Fruit fly (Drosophila melanogaster) whole organism, embryonic: ENCODE measurements around the gene Ak1.
A peak's percentile ranks its signal among the peaks of the same experiment; 100 is the strongest.

Experiments
- ATbp ChIP-seq: fragments of 200-800 bp; sonication (Bioruptor generic); optimal IDR thresholded peaks from 2 replicates; lab custom pipeline; 2017; ENCODE audit warnings: missing biosample characterization, mild to moderate bottlenecking, missing genetic modification characterization, missing genetic modification reagents
- Antp ChIP-seq: fragments of 200-800 bp; sonication (Bioruptor generic); optimal IDR thresholded peaks from 3 replicates; lab custom pipeline; 2016; ENCODE audit warnings: missing biosample characterization, missing genetic modification characterization
- Atf6 ChIP-seq: fragments of 200-800 bp; sonication (Bioruptor generic); IDR thresholded peaks from 2 replicates; pipeline ENCODE4 v1.3.6; 2022; ENCODE audit warnings: missing biosample characterization, missing genetic modification characterization
- BtbVII ChIP-seq: fragments of 200-800 bp; sonication (Bioruptor generic); optimal IDR thresholded peaks from 3 replicates; lab custom pipeline; 2017; ENCODE audit warnings: missing biosample characterization, mild to moderate bottlenecking, missing genetic modification characterization
- CG10321 ChIP-seq: fragments of 200-800 bp; sonication (Bioruptor generic); IDR thresholded peaks from 2 replicates; pipeline ENCODE4 v1.3.6; 2022; ENCODE audit warnings: missing biosample characterization, missing genetic modification characterization
- CG10366 ChIP-seq: fragments of 200-800 bp; sonication (Bioruptor generic); IDR thresholded peaks from 2 replicates; pipeline ENCODE4 v1.3.6; 2022; ENCODE audit warnings: missing biosample characterization, missing genetic modification characterization
- CG10979 ChIP-seq: fragments of 200-800 bp; sonication (Bioruptor generic); optimal IDR thresholded peaks from 2 replicates; lab custom pipeline; 2018; ENCODE audit warnings: missing biosample characterization, mild to moderate bottlenecking, missing genetic modification characterization, moderate library complexity
- CG11696 ChIP-seq: fragments of 200-800 bp; sonication (Bioruptor generic); IDR thresholded peaks from 2 replicates; pipeline ENCODE4 v1.3.6; 2022; ENCODE audit warnings: missing biosample characterization, missing genetic modification characterization
- CG14014 ChIP-seq: fragments of 200-800 bp; sonication (Bioruptor generic); IDR thresholded peaks from 2 replicates; pipeline ENCODE4 v1.3.6; 2022; ENCODE audit warnings: missing biosample characterization, missing genetic modification characterization
- CG14860 ChIP-seq: fragments of 200-800 bp; sonication (Bioruptor generic); IDR thresholded peaks from 3 replicates; pipeline ENCODE4 v1.3.6; 2022; ENCODE audit warnings: missing biosample characterization, missing genetic modification characterization; ENCODE audit not compliant: partially characterized antibody
- CG1602 ChIP-seq: fragments of 200-800 bp; sonication (Bioruptor generic); optimal IDR thresholded peaks from 3 replicates; lab custom pipeline; 2016; ENCODE audit warnings: missing biosample characterization, missing genetic modification characterization
- CG17359 ChIP-seq: fragments of 200-800 bp; sonication (Bioruptor generic); optimal IDR thresholded peaks from 3 replicates; lab custom pipeline; 2018; ENCODE audit warnings: missing biosample characterization, mild to moderate bottlenecking, missing genetic modification characterization, moderate library complexity
- CG1792 ChIP-seq: fragments of 200-800 bp; sonication (Bioruptor generic); optimal IDR thresholded peaks from 2 replicates; lab custom pipeline; 2016; ENCODE audit warnings: missing biosample characterization, missing genetic modification characterization
- CG2120 ChIP-seq: fragments of 200-800 bp; sonication (Bioruptor generic); optimal IDR thresholded peaks from 3 replicates; lab custom pipeline; 2016; ENCODE audit warnings: missing biosample characterization, missing genetic modification characterization
- CG2712 ChIP-seq: fragments of 200-800 bp; optimal IDR thresholded peaks from 3 replicates; lab custom pipeline; 2019; ENCODE audit warnings: missing biosample characterization, mild to moderate bottlenecking, missing genetic modification characterization, moderate library complexity
- CG31388 ChIP-seq: fragments of 200-800 bp; sonication (Bioruptor generic); optimal IDR thresholded peaks from 2 replicates; lab custom pipeline; 2016; ENCODE audit warnings: missing biosample characterization, missing genetic modification characterization
- CG34422 ChIP-seq: fragments of 200-800 bp; sonication (Bioruptor generic); IDR thresholded peaks from 3 replicates; pipeline ENCODE4 v1.3.6; 2022; ENCODE audit warnings: missing biosample characterization, missing genetic modification characterization
- CG7928 ChIP-seq: fragments of 200-800 bp; sonication (Bioruptor generic); optimal IDR thresholded peaks from 2 replicates; lab custom pipeline; 2017; ENCODE audit warnings: missing biosample characterization, mild to moderate bottlenecking, missing genetic modification characterization
- CG8290 ChIP-seq, 3 experiments: fragments of 200-800 bp; sonication (Bioruptor generic); optimal IDR thresholded peaks; 2 replicates each; lab custom pipeline; 2016 to 2019; ENCODE audit warnings: missing biosample characterization in 3 of 3, missing genetic modification characterization in 3 of 3, mild to moderate bottlenecking in 2 of 3, moderate library complexity in 1 of 3
- CG8924 ChIP-seq: fragments of 200-800 bp; optimal IDR thresholded peaks from 3 replicates; lab custom pipeline; 2019; ENCODE audit warnings: missing biosample characterization, mild to moderate bottlenecking, missing genetic modification characterization, moderate library complexity
- CoRest ChIP-seq: fragments of 200-800 bp; sonication (Bioruptor generic); optimal IDR thresholded peaks from 3 replicates; lab custom pipeline; 2018; ENCODE audit warnings: missing biosample characterization, mild to moderate bottlenecking, missing genetic modification characterization, moderate library complexity
- Drgx ChIP-seq: fragments of 200-800 bp; sonication (Bioruptor generic); IDR thresholded peaks from 2 replicates; pipeline ENCODE4 v1.3.6; 2022; ENCODE audit warnings: missing biosample characterization, missing genetic modification characterization
- H2.0 ChIP-seq: fragments of 200-800 bp; sonication (Bioruptor generic); IDR thresholded peaks from 2 replicates; pipeline ENCODE4 v1.3.6; 2022; ENCODE audit warnings: missing biosample characterization, missing genetic modification characterization
- MTF-1 ChIP-seq: fragments of 200-800 bp; sonication (Bioruptor generic); optimal IDR thresholded peaks from 2 replicates; lab custom pipeline; 2018; ENCODE audit warnings: missing biosample characterization, mild to moderate bottlenecking, missing genetic modification characterization, borderline replicate concordance
- Mrtf ChIP-seq: fragments of 200-800 bp; sonication (Bioruptor generic); IDR thresholded peaks from 3 replicates; pipeline ENCODE4 v1.3.6; 2022; ENCODE audit warnings: missing biosample characterization, missing genetic modification characterization
- NC2α ChIP-seq: fragments of 200-800 bp; sonication (Bioruptor generic); optimal IDR thresholded peaks from 2 replicates; lab custom pipeline; 2016; ENCODE audit warnings: missing biosample characterization, missing genetic modification characterization
- NfI ChIP-seq: fragments of 200-800 bp; sonication (Bioruptor generic); optimal IDR thresholded peaks from 3 replicates; lab custom pipeline; 2018; ENCODE audit warnings: missing biosample characterization, mild to moderate bottlenecking, missing genetic modification characterization, moderate library complexity
- Oli ChIP-seq: fragments of 200-800 bp; sonication (Bioruptor generic); optimal IDR thresholded peaks from 2 replicates; lab custom pipeline; 2018; ENCODE audit warnings: missing biosample characterization, mild to moderate bottlenecking, missing genetic modification characterization, moderate library complexity
- Sin3A ChIP-seq: fragments of >200 bp; optimal IDR thresholded peaks from 2 replicates; lab custom pipeline; 2018
- Usf ChIP-seq: fragments of 200-800 bp; sonication (Bioruptor generic); optimal IDR thresholded peaks from 2 replicates; lab custom pipeline; 2017; ENCODE audit warnings: missing genotype, missing biosample characterization, missing genetic modification characterization
- Vsx1 ChIP-seq: fragments of 200-800 bp; sonication (Bioruptor generic); optimal IDR thresholded peaks from 2 replicates; lab custom pipeline; 2017; ENCODE audit warnings: missing biosample characterization, mild to moderate bottlenecking, missing genetic modification characterization, missing genetic modification reagents
- ase ChIP-seq: fragments of 200-800 bp; sonication (Bioruptor generic); IDR thresholded peaks from 3 replicates; pipeline ENCODE4 v1.3.6; 2022; ENCODE audit warnings: missing biosample characterization, missing genetic modification characterization
- caup ChIP-seq: fragments of 200-800 bp; sonication (Bioruptor generic); optimal IDR thresholded peaks from 3 replicates; lab custom pipeline; 2017; ENCODE audit warnings: missing biosample characterization, mild to moderate bottlenecking, missing genetic modification characterization, moderate library complexity; ENCODE audit not compliant: severe bottlenecking
- crc ChIP-seq: fragments of 200-800 bp; sonication (Bioruptor generic); optimal IDR thresholded peaks from 2 replicates; lab custom pipeline; 2016; ENCODE audit warnings: missing biosample characterization, missing genetic modification characterization
- dm ChIP-seq: fragments of 200-800 bp; sonication (Bioruptor generic); optimal IDR thresholded peaks from 3 replicates; lab custom pipeline; 2016; ENCODE audit warnings: missing biosample characterization, missing genetic modification characterization
- dmrt99B ChIP-seq: fragments of 200-800 bp; sonication (Bioruptor generic); optimal IDR thresholded peaks from 2 replicates; lab custom pipeline; 2018; ENCODE audit warnings: missing biosample characterization, mild to moderate bottlenecking, missing genetic modification characterization, moderate library complexity
- gem ChIP-seq: fragments of 200-800 bp; sonication (Bioruptor generic); optimal IDR thresholded peaks from 2 replicates; lab custom pipeline; 2019; ENCODE audit warnings: missing biosample characterization, mild to moderate bottlenecking, missing genetic modification characterization, moderate library complexity
- her ChIP-seq: fragments of 200-800 bp; sonication (Bioruptor generic); optimal IDR thresholded peaks from 2 replicates; lab custom pipeline; 2016; ENCODE audit warnings: missing biosample characterization, missing genetic modification characterization
- hkb ChIP-seq, 2 experiments: fragments of 200-800 bp in 1 of 2; fragments of >200 bp in 1 of 2; sonication (Bioruptor generic) in 1 of 2; IDR thresholded peaks in 1 of 2; optimal IDR thresholded peaks in 1 of 2; 2 replicates each; pipeline versions ENCODE4 v1.3.6 to Lab custom; 2017 to 2022; ENCODE audit warnings: missing biosample characterization in 1 of 2, missing genetic modification characterization in 1 of 2
- lab ChIP-seq: fragments of 200-800 bp; sonication (Bioruptor generic); optimal IDR thresholded peaks from 3 replicates; lab custom pipeline; 2017; ENCODE audit warnings: missing biosample characterization, missing genetic modification characterization, mild to moderate bottlenecking, moderate library complexity, missing genetic modification reagents
- maf-S ChIP-seq: fragments of 200-800 bp; sonication (Bioruptor generic); optimal IDR thresholded peaks from 2 replicates; lab custom pipeline; 2016; ENCODE audit warnings: missing biosample characterization, missing genetic modification characterization
- otp ChIP-seq: fragments of 200-800 bp; sonication (Bioruptor generic); IDR thresholded peaks from 3 replicates; pipeline ENCODE4, ENCODE4 v1.3.6; 2022; ENCODE audit warnings: missing biosample characterization, missing genetic modification characterization
- pnt ChIP-seq: fragments of 200-800 bp; sonication (Bioruptor generic); optimal IDR thresholded peaks from 3 replicates; lab custom pipeline; 2016; ENCODE audit warnings: missing biosample characterization, missing genetic modification characterization
- run ChIP-seq: fragments of 200-800 bp; sonication (Bioruptor generic); optimal IDR thresholded peaks from 3 replicates; lab custom pipeline; 2018; ENCODE audit warnings: missing biosample characterization, mild to moderate bottlenecking, missing genetic modification characterization
- scrt ChIP-seq: fragments of 200-800 bp; sonication (Bioruptor generic); optimal IDR thresholded peaks from 2 replicates; lab custom pipeline; 2018; ENCODE audit warnings: missing biosample characterization, mild to moderate bottlenecking, missing genetic modification characterization, moderate library complexity
- ssp ChIP-seq: fragments of 200-800 bp; sonication (Bioruptor generic); IDR thresholded peaks from 2 replicates; pipeline ENCODE4 v1.3.6; 2022; ENCODE audit warnings: missing biosample characterization, missing genetic modification characterization
- tgo ChIP-seq: fragments of 200-800 bp; sonication (Bioruptor generic); IDR thresholded peaks from 3 replicates; pipeline ENCODE4 v1.3.6; 2022; ENCODE audit warnings: missing biosample characterization, missing genetic modification characterization
- tna ChIP-seq: fragments of 200-800 bp; sonication (Bioruptor generic); IDR thresholded peaks from 2 replicates; pipeline ENCODE4 v1.3.6; 2022; ENCODE audit warnings: missing biosample characterization, missing genetic modification characterization; ENCODE audit not compliant: partially characterized antibody

Ak1 gene

DNA sequence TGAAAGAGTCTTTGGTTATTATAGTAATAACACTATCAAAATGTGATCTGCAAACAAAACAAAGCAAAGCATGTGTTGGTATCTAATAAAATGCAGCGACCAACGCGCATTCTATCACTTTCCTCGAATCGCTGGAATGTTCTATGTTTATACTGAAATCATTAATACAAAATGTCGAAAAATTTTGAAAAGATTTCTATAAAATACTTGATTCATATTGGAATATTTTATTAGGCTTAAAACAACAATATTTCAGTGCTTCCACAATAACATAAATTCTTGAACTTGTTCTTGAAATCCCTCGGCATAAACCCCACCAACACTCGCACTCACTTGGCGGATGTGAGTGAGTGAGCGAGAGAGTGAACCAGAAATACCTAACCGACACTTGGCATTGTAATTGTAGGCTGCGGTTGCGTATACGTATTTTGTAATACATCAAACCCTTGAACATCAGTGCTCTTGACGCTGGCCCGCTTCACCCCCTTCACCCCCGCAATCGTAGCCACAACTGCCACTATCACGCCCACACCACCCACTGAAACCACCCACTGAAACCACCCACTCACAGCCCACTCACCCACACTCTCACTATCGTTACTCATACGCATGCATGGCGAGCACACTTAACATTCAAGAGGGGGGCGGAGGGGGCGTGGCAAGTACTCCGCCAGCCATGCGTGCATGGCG, 19.2 kb upstream of the Ak1 start (continued):
- no peak for TF ChIP-seq CG14860 (GFP tag; lab: Robert Waterston, UW)
- TF ChIP-seq dm (GFP tag; lab: Kevin White, UChicago), result no peak
- no peak for TF ChIP-seq run (tag; lab: Kevin White, UChicago)
- TF ChIP-seq crc (GFP tag; lab: Kevin White, UChicago), result no peak
- no peak for TF ChIP-seq tna (GFP tag; lab: Robert Waterston, UW)
- peak; percentile 28 for TF ChIP-seq CoRest (tag; lab: Kevin White, UChicago)
- TF ChIP-seq Usf (GFP tag; lab: Kevin White, UChicago), result no peak
- TF ChIP-seq CG31388 (GFP tag; lab: Kevin White, UChicago), result no peak
- 0 out of 3 replicates have a peak, but pooled peaks have one; percentile 14 for TF ChIP-seq Mrtf (GFP tag; lab: Robert Waterston, UW)
- TF ChIP-seq gem (tag; lab: Kevin White, UChicago), result peak; percentile 65
- no peak for TF ChIP-seq NC2α
- TF ChIP-seq ssp (GFP tag; lab: Robert Waterston, UW), result no peak
- TF ChIP-seq CG2712, result no peak
- TF ChIP-seq Oli (tag; lab: Kevin White, UChicago), result no peak
- no peak for TF ChIP-seq Vsx1 (GFP tag; lab: Kevin White, UChicago)
- TF ChIP-seq her (GFP tag; lab: Kevin White, UChicago), result no peak
- no peak for TF ChIP-seq pnt (GFP tag; lab: Kevin White, UChicago)
- TF ChIP-seq CG10366 (GFP tag; lab: Robert Waterston, UW), result peak; percentile 46
- no peak for TF ChIP-seq Sin3A
- peak; percentile 28 for TF ChIP-seq CG17359 (tag; lab: Kevin White, UChicago)
- peak; percentile 46 for TF ChIP-seq CG8924 (tag; lab: Kevin White, UChicago)
- TF ChIP-seq Atf6 (GFP tag; lab: Robert Waterston, UW), result peak; percentile 53; the same call in 1 of the 2 replicates
- TF ChIP-seq Drgx (GFP tag; lab: Robert Waterston, UW), result peak; percentile 18; the same call in 1 of the 2 replicates
- no peak for TF ChIP-seq CG7928
- no peak for TF ChIP-seq CG10979 (tag; lab: Kevin White, UChicago)
- TF ChIP-seq dmrt99B (tag; lab: Kevin White, UChicago), result peak; percentile 45
- TF ChIP-seq hkb (optimal IDR thresholded peaks at IDR 0.05; lab: Kevin White, UChicago), result no peak
- peak; percentile 54; the same call in 1 of the 2 replicates for TF ChIP-seq hkb (GFP tag; IDR thresholded peaks at IDR 0.05; lab: Robert Waterston, UW)
- TF ChIP-seq Antp (GFP tag; lab: Kevin White, UChicago), result no peak
- no peak for TF ChIP-seq maf-S (GFP tag; lab: Kevin White, UChicago)
- TF ChIP-seq CG2120 (GFP tag; lab: Kevin White, UChicago), result peak; percentile 7
- TF ChIP-seq CG34422 (GFP tag; lab: Robert Waterston, UW), result no peak; the same call in 2 of the 3 replicates
- TF ChIP-seq NfI (GFP tag; lab: Kevin White, UChicago), result peak; percentile 9
- TF ChIP-seq ATbp (GFP tag; lab: Kevin White, UChicago), result peak; percentile 6
- peak; percentile 7 for TF ChIP-seq BtbVII (GFP tag; lab: Kevin White, UChicago)
- TF ChIP-seq CG1602, result no peak
- TF ChIP-seq scrt (GFP tag; lab: Kevin White, UChicago), result peak; percentile 51
- TF ChIP-seq H2.0 (GFP tag; lab: Robert Waterston, UW), result peak; percentile 35; the same call in 1 of the 2 replicates
- TF ChIP-seq caup (GFP tag; lab: Kevin White, UChicago), result peak; percentile 12
- TF ChIP-seq CG10321 (GFP tag; lab: Robert Waterston, UW), result no peak
- TF ChIP-seq otp (GFP tag; lab: Robert Waterston, UW), result no peak
- no peak for TF ChIP-seq CG1792
- TF ChIP-seq lab (GFP tag; lab: Kevin White, UChicago), result peak; percentile 63
- TF ChIP-seq CG8290 (GFP tag; optimal IDR thresholded peaks at IDR 0.05; lab: Kevin White, UChicago), result no peak
- TF ChIP-seq CG8290 (tag; optimal IDR thresholded peaks at IDR 0.05; lab: Kevin White, UChicago), result no peak
- peak; percentile 22; the same call in 1 of the 3 replicates for TF ChIP-seq tgo (GFP tag; lab: Robert Waterston, UW)
- TF ChIP-seq ase (GFP tag; lab: Robert Waterston, UW), result peak; percentile 41; the same call in 1 of the 3 replicates
- TF ChIP-seq CG11696 (GFP tag; lab: Robert Waterston, UW), result no peak
- TF ChIP-seq MTF-1 (GFP tag; lab: Kevin White, UChicago), result peak; percentile 17
- TF ChIP-seq CG14014 (GFP tag; lab: Robert Waterston, UW), result peak; percentile 62; the same call in 1 of the 2 replicates
